Fruit fly (Drosophila melanogaster) whole organism, embryonic: ENCODE results near the gene CG34290.

ENCODE experiments used
- ATbp ChIP-seq: fragments of 200-800 bp; sonication (Bioruptor generic); optimal IDR thresholded peaks from 2 replicates; lab custom pipeline; 2017; ENCODE audit warnings: missing biosample characterization, mild to moderate bottlenecking, missing genetic modification characterization, missing genetic modification reagents
- CG13894 ChIP-seq: fragments of 200-800 bp; sonication (Bioruptor generic); optimal IDR thresholded peaks from 3 replicates; lab custom pipeline; 2018; ENCODE audit warnings: missing biosample characterization, mild to moderate bottlenecking, missing genetic modification characterization, moderate library complexity
- CG32767 ChIP-seq: fragments of 200-800 bp; sonication (Bioruptor generic); IDR thresholded peaks from 2 replicates; pipeline ENCODE4 v1.3.6; 2022; ENCODE audit warnings: missing biosample characterization, missing genetic modification characterization
- CG33213 ChIP-seq: fragments of 200-800 bp; sonication (Bioruptor generic); optimal IDR thresholded peaks from 3 replicates; lab custom pipeline; 2016; ENCODE audit warnings: missing biosample characterization, missing genetic modification characterization
- CG6175 ChIP-seq: fragments of 200-800 bp; sonication (Bioruptor generic); IDR thresholded peaks from 3 replicates; pipeline ENCODE4 v1.3.6; 2022; ENCODE audit warnings: missing biosample characterization, missing genetic modification characterization
- CoRest ChIP-seq: fragments of 200-800 bp; sonication (Bioruptor generic); optimal IDR thresholded peaks from 3 replicates; lab custom pipeline; 2018; ENCODE audit warnings: missing biosample characterization, mild to moderate bottlenecking, missing genetic modification characterization, moderate library complexity
- caup ChIP-seq: fragments of 200-800 bp; sonication (Bioruptor generic); optimal IDR thresholded peaks from 3 replicates; lab custom pipeline; 2017; ENCODE audit warnings: missing biosample characterization, mild to moderate bottlenecking, missing genetic modification characterization, moderate library complexity; ENCODE audit not compliant: severe bottlenecking
- hth ChIP-seq: fragments of >200 bp; optimal IDR thresholded peaks from 2 replicates; lab custom pipeline; 2017; ENCODE audit warnings: inconsistent platforms
- lmd ChIP-seq: fragments of 200-800 bp; sonication (Bioruptor generic); IDR thresholded peaks from 2 replicates; pipeline ENCODE4 v1.3.6; 2022; ENCODE audit warnings: missing biosample characterization, missing genetic modification characterization
- pita ChIP-seq: fragments of 200-800 bp; sonication (Bioruptor generic); optimal IDR thresholded peaks from 2 replicates; lab custom pipeline; 2017; ENCODE audit warnings: missing biosample characterization, mild to moderate bottlenecking, missing genetic modification characterization
- sob ChIP-seq: fragments of 200-800 bp; sonication (Bioruptor generic); IDR thresholded peaks from 2 replicates; pipeline ENCODE4 v1.3.6; 2022; ENCODE audit warnings: missing biosample characterization, missing genetic modification characterization

- TF ChIP-seq caup (GFP tag; lab: Kevin White, UChicago) (no peak), CoRest (tag; lab: Kevin White, UChicago) (no peak), lmd (GFP tag; lab: Robert Waterston, UW) (no peak), pita (GFP tag; lab: Kevin White, UChicago) (no peak), hth (lab: Kevin White, UChicago) (no peak), CG6175 (GFP tag; lab: Robert Waterston, UW) (no peak), sob (GFP tag; lab: Robert Waterston, UW) (no peak), ATbp (GFP tag; lab: Kevin White, UChicago) (no peak), CG33213 (GFP tag; lab: Kevin White, UChicago) (no peak), CG32767 (GFP tag; lab: Robert Waterston, UW) (no peak), CG13894 (tag; lab: Kevin White, UChicago) (no peak)
These were observed 10.9 kb downstream of the CG34290 start for dm6 chr3R:24278738-24279137.
